Worm (Caenorhabditis elegans) whole organism, L1 larva: Measurements from ENCODE around the gene F01D5.10.
A peak's percentile ranks its signal among the peaks of the same experiment; 100 is the strongest.

ENCODE experiments used
- C16A3.4 ChIP-seq: fragments of 150-350 bp; optimal IDR thresholded peaks from 2 replicates; lab custom pipeline; 2014; ENCODE audit warnings: missing biosample characterization, missing genetic modification characterization
- blmp-1 ChIP-seq: fragments of 150-350 bp; optimal IDR thresholded peaks from 2 replicates; lab custom pipeline; 2014; ENCODE audit warnings: missing biosample characterization, missing genetic modification characterization
- ceh-82 ChIP-seq, 3 experiments: fragments of 150-350 bp in 1 of 3; sonication (generic microtip) in 2 of 3; optimal IDR thresholded peaks; 2 replicates each; lab custom pipeline; 2014 to 2017; ENCODE audit warnings: missing biosample characterization in 3 of 3, missing genetic modification characterization in 3 of 3
- ceh-88 ChIP-seq: fragments of 200-800 bp; sonication (Bioruptor generic); IDR thresholded peaks from 2 replicates; pipeline ENCODE4 v1.3.6; 2022; ENCODE audit warnings: missing genetic modification characterization, missing compliant biosample characterization
- dpl-1 ChIP-seq, 3 experiments: fragments of 150-350 bp in 2 of 3; sonication (generic microtip) in 1 of 3; optimal IDR thresholded peaks; 2 replicates each; lab custom pipeline; 2014 to 2017; ENCODE audit warnings: missing biosample characterization in 3 of 3, missing genetic modification characterization in 3 of 3, missing genetic modification reagents in 3 of 3
- efl-1 ChIP-seq, 4 experiments: fragments of 150-350 bp; optimal IDR thresholded peaks in 3 of 4; peaks in 1 of 4; 1 replicate in 1 of 4; 2 replicates in 3 of 4; lab custom pipeline; 2014; ENCODE audit warnings: missing biosample characterization in 2 of 4, missing genetic modification characterization in 2 of 4, missing genetic modification reagents in 2 of 4
- efl-3 ChIP-seq: fragments of 200-800 bp; sonication (Bioruptor generic); optimal IDR thresholded peaks from 2 replicates; lab custom pipeline; 2018; ENCODE audit warnings: mild to moderate bottlenecking, missing genetic modification characterization, missing compliant biosample characterization
- egl-13 ChIP-seq: sonication (generic microtip); optimal IDR thresholded peaks from 2 replicates; lab custom pipeline; 2016; ENCODE audit warnings: missing genotype, missing genetic modification reagents, missing genetic modification characterization, missing compliant biosample characterization
- elt-2 ChIP-seq: sonication (generic microtip); optimal IDR thresholded peaks from 2 replicates; lab custom pipeline; 2016; ENCODE audit warnings: missing genetic modification characterization, mild to moderate bottlenecking, inconsistent platforms, missing compliant biosample characterization, missing genetic modification reagents
- elt-3 ChIP-seq, 6 experiments: fragments of 150-350 bp in 1 of 6; sonication (generic microtip); optimal IDR thresholded peaks; 2 replicates each; lab custom pipeline; 2017 to 2018; ENCODE audit warnings: missing biosample characterization in 6 of 6, missing genetic modification characterization in 6 of 6, inconsistent platforms in 1 of 6
- fkh-4 ChIP-seq: sonication (generic microtip); optimal IDR thresholded peaks from 2 replicates; lab custom pipeline; 2016; ENCODE audit warnings: missing compliant biosample characterization, missing genetic modification characterization, borderline replicate concordance
- fos-1 ChIP-seq: fragments of 150-350 bp; optimal IDR thresholded peaks from 2 replicates; lab custom pipeline; 2014; ENCODE audit warnings: missing biosample characterization, missing genetic modification characterization
- hlh-17 ChIP-seq: fragments of 200-800 bp; sonication (Bioruptor generic); optimal IDR thresholded peaks from 2 replicates; lab custom pipeline; 2018; ENCODE audit warnings: missing genetic modification characterization, mild to moderate bottlenecking, missing compliant biosample characterization, moderate library complexity, borderline replicate concordance
- irx-1 ChIP-seq: sonication (generic microtip); optimal IDR thresholded peaks from 2 replicates; lab custom pipeline; 2016; ENCODE audit warnings: missing genetic modification characterization, missing compliant biosample characterization
- jun-1 ChIP-seq: fragments of 150-350 bp; optimal IDR thresholded peaks from 2 replicates; lab custom pipeline; 2014; ENCODE audit warnings: missing biosample characterization, missing genetic modification reagents, missing genetic modification characterization
- lin-14 ChIP-seq: fragments of 200-800 bp; sonication (Bioruptor generic); optimal IDR thresholded peaks from 2 replicates; lab custom pipeline; 2018; ENCODE audit warnings: mild to moderate bottlenecking, missing genetic modification characterization, moderate library complexity, missing compliant biosample characterization
- lin-35 ChIP-seq, 2 experiments: fragments of 150-350 bp; optimal IDR thresholded peaks; 2 replicates each; lab custom pipeline; 2014; ENCODE audit warnings: missing biosample characterization in 2 of 2, missing genetic modification characterization in 2 of 2, missing genetic modification reagents in 2 of 2
- lir-3 ChIP-seq: sonication (generic microtip); optimal IDR thresholded peaks from 2 replicates; lab custom pipeline; 2016; ENCODE audit warnings: mild to moderate bottlenecking, missing genetic modification characterization, moderate library complexity, missing compliant biosample characterization; ENCODE audit not compliant: poor library complexity
- lsy-2 ChIP-seq, 2 experiments: fragments of 150-350 bp; optimal IDR thresholded peaks; 2 replicates each; lab custom pipeline; 2014; ENCODE audit warnings: missing biosample characterization in 2 of 2, missing genetic modification characterization in 2 of 2
- mdl-1 ChIP-seq, 2 experiments: fragments of 150-350 bp; optimal IDR thresholded peaks; 2 replicates each; lab custom pipeline; 2014 to 2017; ENCODE audit warnings: missing biosample characterization in 2 of 2, missing genetic modification characterization in 2 of 2, inconsistent platforms in 1 of 2
- nhr-11 ChIP-seq: fragments of 150-350 bp; optimal IDR thresholded peaks from 2 replicates; lab custom pipeline; 2014; ENCODE audit warnings: missing biosample characterization, missing genetic modification characterization
- nhr-12 ChIP-seq: sonication (generic microtip); optimal IDR thresholded peaks from 2 replicates; lab custom pipeline; 2017; ENCODE audit warnings: missing biosample characterization, missing genetic modification characterization
- nhr-77 ChIP-seq: fragments of 150-350 bp; optimal IDR thresholded peaks from 2 replicates; lab custom pipeline; 2014; ENCODE audit warnings: missing biosample characterization, missing genetic modification characterization
- nhr-85 ChIP-seq: sonication (generic microtip); peaks from one replicate; lab custom pipeline; 2016; ENCODE audit warnings: missing genetic modification characterization, inconsistent platforms, missing compliant biosample characterization
- nhr-90 ChIP-seq: sonication (generic microtip); optimal IDR thresholded peaks from 2 replicates; lab custom pipeline; 2016; ENCODE audit warnings: mild to moderate bottlenecking, missing genetic modification characterization, missing compliant biosample characterization; ENCODE audit not compliant: poor library complexity
- rnt-1 ChIP-seq: sonication (generic microtip); optimal IDR thresholded peaks from 2 replicates; lab custom pipeline; 2016; ENCODE audit warnings: mild to moderate bottlenecking, missing genetic modification characterization, moderate library complexity, missing compliant biosample characterization
- skn-1 ChIP-seq: fragments of 150-350 bp; optimal IDR thresholded peaks from 2 replicates; lab custom pipeline; 2014; ENCODE audit warnings: missing biosample characterization, missing genetic modification characterization
- snpc-4 ChIP-seq: fragments of 150-350 bp; optimal IDR thresholded peaks from 2 replicates; lab custom pipeline; 2014; ENCODE audit warnings: missing biosample characterization, missing genetic modification characterization
- snu-23 ChIP-seq: sonication (generic microtip); optimal IDR thresholded peaks from 2 replicates; lab custom pipeline; 2016; ENCODE audit warnings: missing genetic modification characterization, missing compliant biosample characterization
- sptf-1 ChIP-seq: fragments of 150-350 bp; optimal IDR thresholded peaks from 2 replicates; lab custom pipeline; 2014; ENCODE audit warnings: missing biosample characterization, missing genetic modification characterization
- sup-37 ChIP-seq: fragments of 200-800 bp; sonication (Bioruptor generic); optimal IDR thresholded peaks from 2 replicates; lab custom pipeline; 2018; ENCODE audit warnings: mild to moderate bottlenecking, missing genetic modification characterization, missing compliant biosample characterization
- swsn-7 ChIP-seq: sonication (generic microtip); optimal IDR thresholded peaks from 2 replicates; lab custom pipeline; 2016; ENCODE audit warnings: missing genetic modification characterization, missing compliant biosample characterization
- tlp-1 ChIP-seq: fragments of 150-350 bp; optimal IDR thresholded peaks from 2 replicates; lab custom pipeline; 2014; ENCODE audit warnings: missing biosample characterization, missing genetic modification characterization
- unc-130 ChIP-seq: fragments of 150-350 bp; optimal IDR thresholded peaks from 2 replicates; lab custom pipeline; 2017; ENCODE audit warnings: missing biosample characterization, missing genetic modification characterization, inconsistent platforms
- zag-1 ChIP-seq: fragments of 150-350 bp; optimal IDR thresholded peaks from 2 replicates; lab custom pipeline; 2014; ENCODE audit warnings: missing biosample characterization, missing genetic modification characterization
- ztf-11 ChIP-seq, 2 experiments: sonication (generic microtip); optimal IDR thresholded peaks; 2 replicates each; lab custom pipeline; 2016 to 2017; ENCODE audit warnings: missing genetic modification characterization in 2 of 2, missing biosample characterization in 1 of 2, missing compliant biosample characterization in 1 of 2
- ztf-4 ChIP-seq: fragments of 150-350 bp; optimal IDR thresholded peaks from 2 replicates; lab custom pipeline; 2014; ENCODE audit warnings: missing biosample characterization, missing genetic modification characterization

The F01D5.10 gene

DNA sequence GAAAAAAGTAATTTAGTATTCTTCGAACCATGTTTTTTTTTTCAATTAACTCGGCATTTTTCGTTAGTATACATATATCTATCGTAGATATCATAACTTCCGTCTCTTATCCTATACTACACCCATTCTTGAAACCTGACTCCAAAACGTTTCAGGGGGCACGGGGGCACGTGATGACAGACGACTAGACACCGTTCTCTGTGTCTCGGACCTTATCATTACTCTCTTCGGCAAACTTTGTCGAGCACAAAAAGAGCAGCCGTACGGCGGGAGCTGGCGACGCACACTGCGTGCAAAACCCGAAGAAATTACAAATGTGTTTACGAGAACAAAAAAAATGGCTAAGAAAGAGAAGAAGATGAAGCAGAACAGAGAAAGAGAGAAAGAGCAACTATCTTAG, 23.1 kb upstream of the F01D5.10 start (continued):
- peak; percentile 69 for TF ChIP-seq rnt-1 (tag; lab: Kevin White, UChicago)
- peak; percentile 58 to 83 for TF ChIP-seq mdl-1 (tag; optimal IDR thresholded peaks at IDR 0.05; lab: Kevin White, UChicago)
- peak; percentile 36 to 62 for TF ChIP-seq lin-35 (GFP tag; optimal IDR thresholded peaks at IDR 0.05; lab: Kevin White, UChicago)
- TF ChIP-seq irx-1 (tag; lab: Kevin White, UChicago) = peak; percentile 61
- peak; percentile 65 for TF ChIP-seq skn-1 (tag; lab: Kevin White, UChicago)
- TF ChIP-seq zag-1 (tag; lab: Kevin White, UChicago) = no peak
- TF ChIP-seq lsy-2 (tag; optimal IDR thresholded peaks at IDR 0.05; lab: Kevin White, UChicago) = peak; percentile 47 to 82
- TF ChIP-seq efl-1 (optimal IDR thresholded peaks at IDR 0.05; lab: Kevin White, UChicago) = peak; percentile 51
- peak; percentile 30 to 82 for TF ChIP-seq efl-1 (GFP tag; optimal IDR thresholded peaks at IDR 0.05 in 1 of 2; lab: Kevin White, UChicago)
- TF ChIP-seq elt-3 (tag; optimal IDR thresholded peaks at IDR 0.05; lab: Kevin White, UChicago) = no peak
- TF ChIP-seq lir-3 (tag; lab: Kevin White, UChicago) = peak; percentile 6
- peak in 2 of 3 experiments; percentile 41 to 57 for TF ChIP-seq ceh-82 (tag; optimal IDR thresholded peaks at IDR 0.05; lab: Kevin White, UChicago)
- TF ChIP-seq fos-1 (tag; lab: Kevin White, UChicago) = peak; percentile 54
- peak; percentile 78 for TF ChIP-seq swsn-7 (tag; lab: Kevin White, UChicago)
- TF ChIP-seq nhr-90 (tag; lab: Kevin White, UChicago) = peak; percentile 52
- TF ChIP-seq ceh-88 (GFP tag; lab: Robert Waterston, UW) = peak; percentile 34; the same call in 1 of the 2 replicates
- no peak for TF ChIP-seq ztf-11 (tag; optimal IDR thresholded peaks at IDR 0.05; lab: Kevin White, UChicago)
- TF ChIP-seq tlp-1 (tag; lab: Kevin White, UChicago) = no peak
- peak; percentile 79 for TF ChIP-seq nhr-11
- peak; percentile 36 for TF ChIP-seq snpc-4 (tag; lab: Kevin White, UChicago)
- no peak for TF ChIP-seq fkh-4 (tag; lab: Kevin White, UChicago)
- TF ChIP-seq lin-14 (GFP tag; lab: Kevin White, UChicago) = peak; percentile 95
- TF ChIP-seq efl-3 (GFP tag; lab: Kevin White, UChicago) = no peak
- no peak for TF ChIP-seq hlh-17 (GFP tag; lab: Kevin White, UChicago)
- peak; percentile 70 for TF ChIP-seq snu-23 (GFP tag; lab: Kevin White, UChicago)
- peak; percentile 60 for TF ChIP-seq egl-13 (tag; lab: Kevin White, UChicago)
- TF ChIP-seq C16A3.4 (tag; lab: Kevin White, UChicago) = peak; percentile 29
- TF ChIP-seq jun-1 (tag; lab: Kevin White, UChicago) = peak; percentile 70
- TF ChIP-seq ztf-4 (tag; lab: Kevin White, UChicago) = peak; percentile 88

DNA sequence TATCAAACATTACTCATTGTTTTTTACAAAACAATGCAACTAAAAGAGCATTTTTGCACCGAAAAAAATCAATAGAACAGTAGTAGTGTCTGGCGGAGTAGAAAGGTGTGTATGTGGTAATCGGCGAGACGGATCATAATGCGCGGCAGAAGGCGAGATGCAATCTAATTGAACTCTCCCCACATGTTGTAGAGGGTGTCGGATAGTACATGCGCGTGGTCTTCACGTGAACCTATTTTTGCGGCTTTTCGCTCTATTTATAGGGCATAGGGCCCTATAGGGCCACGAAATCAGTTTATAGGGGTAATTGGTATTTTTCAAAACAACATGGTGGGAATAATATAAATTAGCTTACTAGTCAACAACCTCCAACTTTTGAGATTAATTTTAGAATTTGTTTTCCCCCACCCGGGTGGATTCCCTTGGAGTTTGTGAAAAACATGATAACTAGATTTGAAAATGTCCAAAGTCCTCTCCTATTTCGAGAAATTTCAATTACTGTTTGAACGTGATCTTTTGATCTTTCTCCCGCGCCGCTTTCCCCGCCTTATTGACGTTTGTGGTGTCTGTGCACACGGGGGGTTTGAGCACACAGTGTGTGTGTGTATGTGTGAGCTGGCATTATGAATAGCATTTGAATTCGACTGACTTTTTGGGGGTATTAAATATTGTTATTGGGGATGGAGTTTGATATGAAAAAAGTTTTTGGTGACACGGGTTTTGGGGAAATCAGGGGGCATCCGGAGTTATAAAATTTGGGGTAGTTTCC, 21.9 kb upstream of the F01D5.10 start:
- TF ChIP-seq sup-37 (GFP tag; lab: Kevin White, UChicago) (no peak), elt-2 (tag; lab: Kevin White, UChicago) (peak; percentile 42), snu-23 (GFP tag; lab: Kevin White, UChicago) (peak; percentile 25), nhr-77 (tag; lab: Kevin White, UChicago) (peak; percentile 52), blmp-1 (tag; lab: Kevin White, UChicago) (peak; percentile 61), elt-3 (tag; optimal IDR thresholded peaks at IDR 0.05; lab: Kevin White, UChicago) (peak in 1 of 6 experiments; percentile 5), sptf-1 (no peak), nhr-12 (tag; lab: Kevin White, UChicago) (no peak), lin-14 (GFP tag; lab: Kevin White, UChicago) (peak; percentile 55), irx-1 (tag; lab: Kevin White, UChicago) (peak; percentile 41), swsn-7 (tag; lab: Kevin White, UChicago) (peak; percentile 2), unc-130 (no peak), lin-35 (GFP tag; optimal IDR thresholded peaks at IDR 0.05; lab: Kevin White, UChicago) (peak in 1 of 2 experiments; percentile 1), dpl-1 (GFP tag; optimal IDR thresholded peaks at IDR 0.05; lab: Kevin White, UChicago) (peak in 1 of 3 experiments; percentile 3), nhr-85 (tag; lab: Kevin White, UChicago) (peak; percentile 73)
- TF ChIP-seq, all 84 proteins: peak for 11
